Fruit fly (Drosophila melanogaster) whole organism, embryonic: Measurements from ENCODE around the gene CG33287.

Source experiments
- Aef1 ChIP-seq: fragments of 200-800 bp; sonication (Bioruptor generic); IDR thresholded peaks from 3 replicates; pipeline ENCODE4 v1.3.6; 2022; ENCODE audit warnings: missing biosample characterization, missing genetic modification characterization
- Atf6 ChIP-seq: fragments of 200-800 bp; sonication (Bioruptor generic); IDR thresholded peaks from 2 replicates; pipeline ENCODE4 v1.3.6; 2022; ENCODE audit warnings: missing biosample characterization, missing genetic modification characterization
- Bdp1 ChIP-seq: fragments of 200-800 bp; sonication (Bioruptor generic); optimal IDR thresholded peaks from 3 replicates; lab custom pipeline; 2016; ENCODE audit warnings: missing biosample characterization, missing genetic modification characterization
- CG10209 ChIP-seq: fragments of 200-800 bp; sonication (Bioruptor generic); optimal IDR thresholded peaks from 3 replicates; lab custom pipeline; 2017; ENCODE audit warnings: missing biosample characterization, mild to moderate bottlenecking, missing genetic modification characterization, missing genetic modification reagents
- CG11247 ChIP-seq: fragments of 200-800 bp; sonication (Bioruptor generic); IDR thresholded peaks from 2 replicates; pipeline ENCODE4 v1.3.6; 2022; ENCODE audit warnings: missing biosample characterization, missing genetic modification characterization
- CG11456 ChIP-seq: fragments of 200-800 bp; sonication (Bioruptor generic); IDR thresholded peaks from 3 replicates; pipeline ENCODE4 v1.3.6; 2022; ENCODE audit warnings: missing biosample characterization, missing genetic modification characterization
- CG11504 ChIP-seq: fragments of 200-800 bp; sonication (Bioruptor generic); optimal IDR thresholded peaks from 3 replicates; lab custom pipeline; 2019; ENCODE audit warnings: missing biosample characterization, mild to moderate bottlenecking, missing genetic modification characterization, moderate library complexity
- CG12155 ChIP-seq: fragments of 200-800 bp; sonication (Bioruptor generic); optimal IDR thresholded peaks from 3 replicates; lab custom pipeline; 2016; ENCODE audit warnings: missing biosample characterization, missing genetic modification characterization
- CG12769 ChIP-seq: fragments of 200-800 bp; sonication (Bioruptor generic); optimal IDR thresholded peaks from 2 replicates; lab custom pipeline; 2019; ENCODE audit warnings: missing biosample characterization, mild to moderate bottlenecking, missing genetic modification characterization, moderate library complexity
- CG15479 ChIP-seq: fragments of 200-800 bp; sonication (Bioruptor generic); optimal IDR thresholded peaks from 3 replicates; lab custom pipeline; 2019; ENCODE audit warnings: missing biosample characterization, mild to moderate bottlenecking, missing genetic modification characterization, moderate library complexity
- CG15601 ChIP-seq: fragments of 200-800 bp; sonication (Bioruptor generic); optimal IDR thresholded peaks from 3 replicates; lab custom pipeline; 2019; ENCODE audit warnings: missing biosample characterization, mild to moderate bottlenecking, missing genetic modification characterization, moderate library complexity
- CG15696 ChIP-seq: fragments of 200-800 bp; sonication (Bioruptor generic); optimal IDR thresholded peaks from 2 replicates; lab custom pipeline; 2019; ENCODE audit warnings: missing biosample characterization, mild to moderate bottlenecking, missing genetic modification characterization, moderate library complexity
- CG16813 ChIP-seq: fragments of 200-800 bp; sonication (Bioruptor generic); IDR thresholded peaks from 3 replicates; pipeline ENCODE4 v1.3.6; 2022; ENCODE audit warnings: missing biosample characterization, missing genetic modification characterization; ENCODE audit not compliant: partially characterized antibody
- CG17359 ChIP-seq: fragments of 200-800 bp; sonication (Bioruptor generic); optimal IDR thresholded peaks from 3 replicates; lab custom pipeline; 2018; ENCODE audit warnings: missing biosample characterization, mild to moderate bottlenecking, missing genetic modification characterization, moderate library complexity
- CG2889 ChIP-seq: fragments of 200-800 bp; sonication (Bioruptor generic); IDR thresholded peaks from 3 replicates; pipeline ENCODE4 v1.3.6; 2022; ENCODE audit warnings: missing biosample characterization, missing genetic modification characterization
- CG33557 ChIP-seq: fragments of 200-800 bp; sonication (Bioruptor generic); optimal IDR thresholded peaks from 2 replicates; lab custom pipeline; 2019; ENCODE audit warnings: missing biosample characterization, mild to moderate bottlenecking, missing genetic modification characterization, moderate library complexity
- CG4360 ChIP-seq: fragments of 200-800 bp; sonication (Bioruptor generic); IDR thresholded peaks from 2 replicates; pipeline ENCODE4 v1.3.6; 2022; ENCODE audit warnings: missing biosample characterization, missing genetic modification characterization
- Chrac-16 ChIP-seq: fragments of 200-800 bp; sonication (Bioruptor generic); optimal IDR thresholded peaks from 3 replicates; lab custom pipeline; 2016; ENCODE audit warnings: missing biosample characterization, missing genetic modification characterization
- Max ChIP-seq: fragments of 200-800 bp; sonication (Bioruptor generic); optimal IDR thresholded peaks from 2 replicates; lab custom pipeline; 2016; ENCODE audit warnings: missing biosample characterization, mild to moderate bottlenecking, missing genetic modification characterization
- Med ChIP-seq: fragments of 200-800 bp; sonication (Bioruptor generic); peaks from one replicate; lab custom pipeline; 2016; ENCODE audit warnings: missing biosample characterization, missing genetic modification characterization, mild to moderate bottlenecking, inconsistent platforms, moderate library complexity
- Myb ChIP-seq: fragments of 200-800 bp; sonication (Bioruptor generic); optimal IDR thresholded peaks from 2 replicates; lab custom pipeline; 2016; ENCODE audit warnings: missing biosample characterization, missing genetic modification characterization
- Rx ChIP-seq: fragments of 200-800 bp; sonication (Bioruptor generic); IDR thresholded peaks from 2 replicates; pipeline ENCODE4 v1.3.6; 2022; ENCODE audit warnings: missing biosample characterization, missing genetic modification characterization
- caup ChIP-seq: fragments of 200-800 bp; sonication (Bioruptor generic); optimal IDR thresholded peaks from 3 replicates; lab custom pipeline; 2017; ENCODE audit warnings: missing biosample characterization, mild to moderate bottlenecking, missing genetic modification characterization, moderate library complexity; ENCODE audit not compliant: severe bottlenecking
- chinmo ChIP-seq: fragments of 200-800 bp; sonication (Bioruptor generic); IDR thresholded peaks from 4 replicates; pipeline ENCODE4 v1.3.6; 2022; ENCODE audit warnings: missing biosample characterization, missing genetic modification characterization; ENCODE audit not compliant: partially characterized antibody
- chn ChIP-seq: fragments of 200-800 bp; sonication (Bioruptor generic); optimal IDR thresholded peaks from 2 replicates; lab custom pipeline; 2016; ENCODE audit warnings: missing biosample characterization, missing genetic modification characterization
- eve ChIP-seq, 2 experiments: fragments of >200 bp; optimal IDR thresholded peaks; 2 replicates each; lab custom pipeline; 2017; ENCODE audit warnings: missing biosample characterization in 2 of 2, missing genetic modification characterization in 2 of 2
- gem ChIP-seq: fragments of 200-800 bp; sonication (Bioruptor generic); optimal IDR thresholded peaks from 2 replicates; lab custom pipeline; 2019; ENCODE audit warnings: missing biosample characterization, mild to moderate bottlenecking, missing genetic modification characterization, moderate library complexity
- gro ChIP-seq: fragments of 200-800 bp; sonication (Bioruptor generic); optimal IDR thresholded peaks from 2 replicates; lab custom pipeline; 2016; ENCODE audit warnings: missing biosample characterization, missing genetic modification characterization
- gsb-n ChIP-seq: fragments of 200-800 bp; sonication (Bioruptor generic); optimal IDR thresholded peaks from 3 replicates; lab custom pipeline; 2018; ENCODE audit warnings: missing biosample characterization, mild to moderate bottlenecking, missing genetic modification characterization
- insv ChIP-seq, 2 experiments: fragments of 200-800 bp; sonication (Bioruptor generic); optimal IDR thresholded peaks; 3 replicates each; lab custom pipeline; 2016 to 2018; ENCODE audit warnings: missing biosample characterization in 2 of 2, missing genetic modification characterization in 2 of 2
- kah ChIP-seq: fragments of 200-800 bp; sonication (Bioruptor generic); optimal IDR thresholded peaks from 2 replicates; lab custom pipeline; 2018; ENCODE audit warnings: missing biosample characterization, mild to moderate bottlenecking, missing genetic modification characterization
- lola ChIP-seq, 3 experiments: fragments of >200 bp in 2 of 3; fragments of 200-800 bp in 1 of 3; sonication (Bioruptor generic) in 1 of 3; optimal IDR thresholded peaks; 2 replicates each; lab custom pipeline; 2017 to 2019; ENCODE audit warnings: missing biosample characterization in 3 of 3, missing genetic modification characterization in 3 of 3, mild to moderate bottlenecking in 1 of 3, moderate library complexity in 1 of 3
- mirr ChIP-seq: fragments of 200-800 bp; sonication (Bioruptor generic); optimal IDR thresholded peaks from 3 replicates; lab custom pipeline; 2018; ENCODE audit warnings: missing biosample characterization, mild to moderate bottlenecking, missing genetic modification characterization
- nerfin-1 ChIP-seq: fragments of 200-800 bp; sonication (Bioruptor generic); optimal IDR thresholded peaks from 3 replicates; lab custom pipeline; 2019; ENCODE audit warnings: missing biosample characterization, mild to moderate bottlenecking, missing genetic modification characterization, moderate library complexity
- oc ChIP-seq: fragments of 200-800 bp; sonication (Bioruptor generic); optimal IDR thresholded peaks from 2 replicates; lab custom pipeline; 2018; ENCODE audit warnings: missing biosample characterization, mild to moderate bottlenecking, missing genetic modification characterization, moderate library complexity
- pros ChIP-seq: fragments of 200-800 bp; sonication (Bioruptor generic); optimal IDR thresholded peaks from 3 replicates; lab custom pipeline; 2019; ENCODE audit warnings: missing biosample characterization, mild to moderate bottlenecking, missing genetic modification characterization, moderate library complexity
- sc ChIP-seq, 3 experiments: fragments of >200 bp in 2 of 3; fragments of 200-800 bp in 1 of 3; sonication (Bioruptor generic) in 1 of 3; optimal IDR thresholded peaks; 2 replicates in 2 of 3; 3 replicates in 1 of 3; lab custom pipeline; 2017; ENCODE audit warnings: mild to moderate bottlenecking in 1 of 3, missing biosample characterization in 1 of 3, missing genetic modification characterization in 1 of 3, missing genetic modification reagents in 1 of 3
- sd ChIP-seq: fragments of 200-800 bp; sonication (Bioruptor generic); optimal IDR thresholded peaks from 3 replicates; lab custom pipeline; 2018; ENCODE audit warnings: missing biosample characterization, mild to moderate bottlenecking, missing genetic modification characterization, moderate library complexity
- sens ChIP-seq: fragments of 200-800 bp; sonication (Bioruptor generic); peaks from one replicate; lab custom pipeline; 2016; ENCODE audit warnings: missing biosample characterization, missing genetic modification characterization
- sqz ChIP-seq: fragments of 200-800 bp; sonication (Bioruptor generic); optimal IDR thresholded peaks from 3 replicates; lab custom pipeline; 2018; ENCODE audit warnings: missing biosample characterization, mild to moderate bottlenecking, missing genetic modification characterization
- sr ChIP-seq: fragments of 200-800 bp; sonication (Bioruptor generic); IDR thresholded peaks from 3 replicates; pipeline ENCODE4 v1.3.6; 2022; ENCODE audit warnings: missing biosample characterization, missing genetic modification characterization
- twi ChIP-seq: fragments of 200-800 bp; optimal IDR thresholded peaks from 2 replicates; lab custom pipeline; 2019; ENCODE audit warnings: missing biosample characterization, mild to moderate bottlenecking, missing genetic modification characterization, moderate library complexity
- yki ChIP-seq: fragments of >200 bp; optimal IDR thresholded peaks from 3 replicates; lab custom pipeline; 2018
- zen2 ChIP-seq: fragments of 200-800 bp; sonication (Bioruptor generic); IDR thresholded peaks from 3 replicates; pipeline ENCODE4 v1.3.6; 2022; ENCODE audit warnings: missing biosample characterization, missing genetic modification characterization; ENCODE audit not compliant: partially characterized antibody

Gene CG33287

DNA sequence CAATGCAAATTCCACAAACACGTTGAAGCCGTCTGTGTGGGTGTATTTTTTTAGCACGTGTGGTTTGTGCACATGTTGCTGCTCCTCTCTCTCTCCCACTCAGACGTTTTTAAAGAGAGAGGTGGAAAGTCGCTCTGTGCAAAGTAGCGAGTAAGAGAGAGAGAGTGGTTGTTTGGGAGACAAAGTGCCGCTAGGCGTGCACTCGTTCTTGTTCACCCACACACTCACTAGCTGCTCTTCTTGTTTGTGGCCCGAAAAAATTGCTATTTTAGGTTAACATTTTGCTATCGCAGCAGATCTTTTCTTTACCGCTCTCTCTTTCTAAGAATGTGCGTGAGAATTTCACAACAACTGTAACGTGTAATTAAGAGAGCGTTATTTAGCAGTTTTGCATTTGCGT is 38.4 kb upstream of the CG33287 start (continued):
- TF ChIP-seq CG12155 (GFP tag; lab: Kevin White, UChicago) (peak; percentile 96), Rx (GFP tag; lab: Robert Waterston, UW) (no peak), CG12769 (tag; lab: Kevin White, UChicago) (peak; percentile 66), mirr (GFP tag; lab: Kevin White, UChicago) (peak; percentile 29), kah (peak; percentile 38), sd (tag; lab: Kevin White, UChicago) (peak; percentile 87), twi (tag; lab: Kevin White, UChicago) (peak; percentile 64), yki (lab: Kevin White, UChicago) (peak; percentile 68), sr (GFP tag; lab: Robert Waterston, UW) (peak; percentile 79; the same call in 2 of the 3 replicates), zen2 (GFP tag; lab: Robert Waterston, UW) (peak; percentile 39; the same call in 1 of the 3 replicates), chinmo (GFP tag; lab: Robert Waterston, UW) (peak; percentile 82; the same call in 2 of the 4 replicates), Aef1 (GFP tag; lab: Robert Waterston, UW) (no peak), Max (GFP tag; lab: Kevin White, UChicago) (peak; percentile 24), sqz (peak; percentile 17), CG15479 (peak; percentile 71), pros (peak; percentile 85), Chrac-16 (GFP tag; lab: Kevin White, UChicago) (no peak)

DNA sequence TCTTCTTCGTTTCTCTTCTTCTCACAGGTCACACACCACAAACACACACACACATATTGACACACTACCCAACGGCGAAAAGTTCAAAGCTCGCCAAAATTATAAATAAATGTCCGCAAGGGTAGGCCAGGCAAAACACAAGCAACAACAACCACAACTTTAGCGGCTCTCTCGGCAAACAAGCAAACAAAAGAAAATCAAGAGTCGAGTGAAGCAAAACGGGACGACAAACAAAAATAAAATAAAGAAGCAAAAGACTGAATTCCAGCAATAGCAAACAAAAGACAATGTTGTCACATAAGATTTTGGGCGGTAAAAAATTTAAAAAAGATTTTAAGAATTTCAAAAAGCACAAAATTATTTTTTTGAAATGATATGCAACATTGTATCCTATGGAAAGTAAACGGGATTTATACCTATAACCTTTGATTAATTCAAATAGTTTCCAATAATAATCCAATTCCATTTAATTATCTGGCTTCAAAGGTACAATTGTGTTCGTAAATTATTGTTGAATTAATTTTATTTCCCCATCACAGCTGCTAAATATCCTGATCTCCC is 37.9 kb upstream of the CG33287 start:
- TF ChIP-seq gem (tag; lab: Kevin White, UChicago) (peak; percentile 9), lola (GFP tag; optimal IDR thresholded peaks at IDR 0.05; lab: Kevin White, UChicago) (no peak), CG2889 (GFP tag; lab: Robert Waterston, UW) (no peak), sens (peak; percentile 18), CG4360 (GFP tag; lab: Robert Waterston, UW) (peak; percentile 69), eve (GFP tag; optimal IDR thresholded peaks at IDR 0.05; lab: Kevin White, UChicago) (peak in 1 of 2 experiments; percentile 1), Med (GFP tag; lab: Kevin White, UChicago) (peak; percentile 54), CG11456 (GFP tag; lab: Robert Waterston, UW) (no peak), CG11247 (GFP tag; lab: Robert Waterston, UW) (no peak), Atf6 (GFP tag; lab: Robert Waterston, UW) (0 out of 2 replicates have a peak, but pooled peaks have one; percentile 14), gro (GFP tag; lab: Kevin White, UChicago) (peak; percentile 9), nerfin-1 (tag; lab: Kevin White, UChicago) (peak; percentile 36), Myb (GFP tag; lab: Kevin White, UChicago) (peak; percentile 3)

DNA sequence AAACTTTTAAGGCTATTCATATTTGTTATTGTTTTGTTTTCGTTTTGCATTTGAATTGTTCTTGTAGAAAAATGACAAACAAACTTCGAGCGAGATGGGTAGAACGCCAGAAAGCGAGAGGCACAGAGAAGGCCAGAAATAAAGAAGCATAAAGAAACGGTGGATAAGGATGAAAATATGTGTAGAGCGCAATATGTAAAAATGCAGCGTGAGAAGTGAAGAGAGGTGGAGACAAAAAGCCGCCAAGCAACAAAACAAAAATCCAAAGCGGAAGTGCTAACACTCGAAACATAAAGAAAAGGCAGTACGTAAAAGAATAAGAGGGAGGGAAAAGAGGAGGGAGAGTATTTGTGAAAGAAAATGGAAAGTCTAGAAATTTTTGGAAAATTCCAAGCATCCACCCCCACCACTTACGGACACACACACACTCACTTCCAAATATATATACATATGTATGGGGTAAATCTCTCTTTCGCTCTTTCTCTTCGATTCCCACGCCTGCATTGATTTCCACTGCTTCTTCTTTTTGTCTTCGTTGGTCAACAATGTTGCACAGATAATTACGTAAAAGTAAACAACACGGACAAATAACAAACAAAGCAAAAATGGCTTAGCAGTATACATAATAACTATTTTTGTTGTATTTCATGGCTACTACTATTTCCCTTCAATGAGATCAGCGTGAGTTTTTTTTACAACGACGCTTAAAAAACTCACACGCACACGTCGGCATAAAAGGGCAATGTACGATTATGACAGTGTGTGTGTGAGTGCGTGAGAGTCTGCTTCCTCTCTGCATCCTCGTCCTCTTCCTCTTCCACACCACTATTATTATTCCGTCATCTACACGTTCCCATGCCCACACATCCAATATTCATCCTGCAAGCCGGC is 37.1 kb upstream of the CG33287 start:
- TF ChIP-seq gsb-n: peak; percentile 68
- no peak for TF ChIP-seq CG16813 (GFP tag; lab: Robert Waterston, UW)
- no peak for TF ChIP-seq caup
- peak; percentile 61 for TF ChIP-seq CG10209 (GFP tag; lab: Kevin White, UChicago)
- peak; percentile 57 for TF ChIP-seq CG15601 (tag; lab: Kevin White, UChicago)
- peak; percentile 77 for TF ChIP-seq CG33557 (GFP tag; lab: Kevin White, UChicago)
- peak; percentile 73 for TF ChIP-seq CG11504 (tag; lab: Kevin White, UChicago)
- peak; percentile 65 for TF ChIP-seq CG17359
- TF ChIP-seq Rx (GFP tag; lab: Robert Waterston, UW): no peak
- peak; percentile 81 for TF ChIP-seq CG15696 (tag; lab: Kevin White, UChicago)
- no peak for TF ChIP-seq sc (optimal IDR thresholded peaks at IDR 0.05; lab: Kevin White, UChicago)
- peak; percentile 39 for TF ChIP-seq sc (GFP tag; optimal IDR thresholded peaks at IDR 0.05; lab: Kevin White, UChicago)
- TF ChIP-seq chn (GFP tag; lab: Kevin White, UChicago): no peak
- peak; percentile 18 for TF ChIP-seq Bdp1 (GFP tag; lab: Kevin White, UChicago)
- peak; percentile 72 for TF ChIP-seq oc (tag; lab: Kevin White, UChicago)
- peak in 1 of 2 experiments; percentile 39 for TF ChIP-seq insv (GFP tag; optimal IDR thresholded peaks at IDR 0.05; lab: Kevin White, UChicago)
